Fruit fly (Drosophila melanogaster) whole organism, embryonic: ENCODE data around the gene Tengl1.

ENCODE experiments used
- Asciz ChIP-seq: fragments of 200-800 bp; sonication (Bioruptor generic); optimal IDR thresholded peaks from 2 replicates; lab custom pipeline; 2017; ENCODE audit warnings: missing biosample characterization, mild to moderate bottlenecking, missing genetic modification characterization, missing genetic modification reagents
- CG10654 ChIP-seq: fragments of 200-800 bp; sonication (Bioruptor generic); optimal IDR thresholded peaks from 2 replicates; lab custom pipeline; 2016; ENCODE audit warnings: missing biosample characterization, missing genetic modification characterization
- CG10959 ChIP-seq: fragments of 200-800 bp; sonication (Bioruptor generic); IDR thresholded peaks from 2 replicates; pipeline ENCODE4 v1.3.6; 2022; ENCODE audit warnings: missing biosample characterization, missing genetic modification characterization
- CG13123 ChIP-seq: fragments of 200-800 bp; sonication (Bioruptor generic); optimal IDR thresholded peaks from 2 replicates; lab custom pipeline; 2016; ENCODE audit warnings: missing biosample characterization, missing genetic modification characterization
- CG13424 ChIP-seq: fragments of 200-800 bp; sonication (Bioruptor generic); optimal IDR thresholded peaks from 2 replicates; lab custom pipeline; 2019; ENCODE audit warnings: missing biosample characterization, mild to moderate bottlenecking, missing genetic modification characterization, moderate library complexity
- CG15696 ChIP-seq: fragments of 200-800 bp; sonication (Bioruptor generic); optimal IDR thresholded peaks from 2 replicates; lab custom pipeline; 2019; ENCODE audit warnings: missing biosample characterization, mild to moderate bottlenecking, missing genetic modification characterization, moderate library complexity
- CG1603 ChIP-seq: fragments of 200-800 bp; sonication (Bioruptor generic); optimal IDR thresholded peaks from 2 replicates; lab custom pipeline; 2019; ENCODE audit warnings: missing biosample characterization, mild to moderate bottlenecking, missing genetic modification characterization, moderate library complexity
- CG1647 ChIP-seq: fragments of 200-800 bp; sonication (Bioruptor generic); optimal IDR thresholded peaks from 3 replicates; lab custom pipeline; 2016; ENCODE audit warnings: missing biosample characterization, missing genetic modification characterization
- CG17568 ChIP-seq: fragments of 200-800 bp; sonication (Bioruptor generic); optimal IDR thresholded peaks from 2 replicates; lab custom pipeline; 2018; ENCODE audit warnings: missing biosample characterization, mild to moderate bottlenecking, missing genetic modification characterization, moderate library complexity
- CG17829 ChIP-seq: fragments of 200-800 bp; optimal IDR thresholded peaks from 2 replicates; lab custom pipeline; 2019; ENCODE audit warnings: missing biosample characterization, mild to moderate bottlenecking, missing genetic modification characterization, moderate library complexity
- CG18764 ChIP-seq: fragments of 200-800 bp; sonication (Bioruptor generic); optimal IDR thresholded peaks from 3 replicates; lab custom pipeline; 2016; ENCODE audit warnings: missing biosample characterization, missing genetic modification characterization
- CG30403 ChIP-seq: fragments of 200-800 bp; sonication (Bioruptor generic); optimal IDR thresholded peaks from 3 replicates; lab custom pipeline; 2016; ENCODE audit warnings: missing biosample characterization, missing genetic modification characterization
- CG4424 ChIP-seq: fragments of 200-800 bp; sonication (Bioruptor generic); optimal IDR thresholded peaks from 3 replicates; lab custom pipeline; 2016; ENCODE audit warnings: missing biosample characterization, missing genetic modification characterization
- CG7839 ChIP-seq: fragments of 200-800 bp; sonication (Bioruptor generic); optimal IDR thresholded peaks from 3 replicates; lab custom pipeline; 2018; ENCODE audit warnings: missing biosample characterization, mild to moderate bottlenecking, missing genetic modification characterization, moderate library complexity
- CG8388 ChIP-seq: fragments of 200-800 bp; sonication (Bioruptor generic); optimal IDR thresholded peaks from 2 replicates; lab custom pipeline; 2019; ENCODE audit warnings: missing biosample characterization, mild to moderate bottlenecking, missing genetic modification characterization, moderate library complexity
- Camta ChIP-seq: fragments of 200-800 bp; sonication (Bioruptor generic); optimal IDR thresholded peaks from 2 replicates; lab custom pipeline; 2016; ENCODE audit warnings: missing biosample characterization, missing genetic modification characterization
- CoRest ChIP-seq: fragments of 200-800 bp; sonication (Bioruptor generic); optimal IDR thresholded peaks from 3 replicates; lab custom pipeline; 2018; ENCODE audit warnings: missing biosample characterization, mild to moderate bottlenecking, missing genetic modification characterization, moderate library complexity
- Dll ChIP-seq: fragments of 200-800 bp; sonication (Bioruptor generic); IDR thresholded peaks from 4 replicates; pipeline ENCODE4 v1.3.6; 2022; ENCODE audit warnings: missing biosample characterization, missing genetic modification characterization; ENCODE audit not compliant: partially characterized antibody
- Dref ChIP-seq: fragments of 200-800 bp; sonication (Bioruptor generic); IDR thresholded peaks from 2 replicates; pipeline ENCODE4 v1.3.6; 2022; ENCODE audit warnings: missing biosample characterization, missing genetic modification characterization
- Drgx ChIP-seq: fragments of 200-800 bp; sonication (Bioruptor generic); IDR thresholded peaks from 2 replicates; pipeline ENCODE4 v1.3.6; 2022; ENCODE audit warnings: missing biosample characterization, missing genetic modification characterization
- Fer2 ChIP-seq: fragments of 200-800 bp; sonication (Bioruptor generic); optimal IDR thresholded peaks from 2 replicates; lab custom pipeline; 2018; ENCODE audit warnings: missing biosample characterization, mild to moderate bottlenecking, missing genetic modification characterization, moderate library complexity
- HLHmδ ChIP-seq: fragments of 200-800 bp; sonication (Bioruptor generic); optimal IDR thresholded peaks from 2 replicates; lab custom pipeline; 2018; ENCODE audit warnings: missing biosample characterization, mild to moderate bottlenecking, missing genetic modification characterization, moderate library complexity
- Hey ChIP-seq: fragments of 200-800 bp; sonication (Bioruptor generic); optimal IDR thresholded peaks from 3 replicates; lab custom pipeline; 2018; ENCODE audit warnings: missing biosample characterization, mild to moderate bottlenecking, missing genetic modification characterization
- Hr78 ChIP-seq, 2 experiments: fragments of 200-800 bp in 1 of 2; fragments of >200 bp in 1 of 2; sonication (Bioruptor generic) in 1 of 2; optimal IDR thresholded peaks; 2 replicates each; lab custom pipeline; 2017 to 2019; ENCODE audit warnings: missing biosample characterization in 2 of 2, missing genetic modification characterization in 2 of 2, mild to moderate bottlenecking in 1 of 2, moderate library complexity in 1 of 2
- MESR4 ChIP-seq: fragments of 200-800 bp; sonication (Bioruptor generic); optimal IDR thresholded peaks from 2 replicates; lab custom pipeline; 2018; ENCODE audit warnings: missing biosample characterization, mild to moderate bottlenecking, missing genetic modification characterization, moderate library complexity
- Mad ChIP-seq: fragments of 200-800 bp; sonication (Bioruptor generic); optimal IDR thresholded peaks from 2 replicates; lab custom pipeline; 2016; ENCODE audit warnings: missing biosample characterization, missing genetic modification characterization
- Mes4 ChIP-seq: fragments of 200-800 bp; sonication (Bioruptor generic); optimal IDR thresholded peaks from 2 replicates; lab custom pipeline; 2016; ENCODE audit warnings: missing biosample characterization, missing genetic modification characterization
- Xbp1 ChIP-seq: fragments of 200-800 bp; sonication (Bioruptor generic); optimal IDR thresholded peaks from 3 replicates; lab custom pipeline; 2016; ENCODE audit warnings: missing biosample characterization, mild to moderate bottlenecking, missing genetic modification characterization
- cg ChIP-seq: fragments of 200-800 bp; sonication (Bioruptor generic); optimal IDR thresholded peaks from 3 replicates; lab custom pipeline; 2019; ENCODE audit warnings: missing biosample characterization, mild to moderate bottlenecking, missing genetic modification characterization, moderate library complexity
- corto ChIP-seq: fragments of 200-800 bp; sonication (Bioruptor generic); optimal IDR thresholded peaks from 2 replicates; lab custom pipeline; 2016; ENCODE audit warnings: missing biosample characterization, mild to moderate bottlenecking, missing genetic modification characterization, moderate library complexity
- croc ChIP-seq: fragments of 200-800 bp; sonication (Bioruptor generic); conservative IDR thresholded peaks from 3 replicates; pipeline ENCODE4 v1.3.6; 2022; ENCODE audit warnings: missing biosample characterization, missing genetic modification characterization
- crp ChIP-seq, 2 experiments: fragments of 200-800 bp; sonication (Bioruptor generic); optimal IDR thresholded peaks; 2 replicates in 1 of 2; 3 replicates in 1 of 2; lab custom pipeline; 2017; ENCODE audit warnings: missing biosample characterization in 2 of 2, missing genetic modification characterization in 2 of 2, mild to moderate bottlenecking in 1 of 2, moderate library complexity in 1 of 2
- danr ChIP-seq: fragments of 200-800 bp; sonication (Bioruptor generic); IDR thresholded peaks from 2 replicates; pipeline ENCODE4 v1.3.6; 2022; ENCODE audit warnings: missing biosample characterization, missing genetic modification characterization
- disco-r ChIP-seq: fragments of 200-800 bp; sonication (Bioruptor generic); optimal IDR thresholded peaks from 2 replicates; lab custom pipeline; 2016; ENCODE audit warnings: missing biosample characterization, missing genetic modification characterization
- exex ChIP-seq: fragments of 200-800 bp; sonication (Bioruptor generic); optimal IDR thresholded peaks from 4 replicates; lab custom pipeline; 2018; ENCODE audit warnings: missing biosample characterization, mild to moderate bottlenecking, missing genetic modification characterization, moderate library complexity
- fd3F ChIP-seq: fragments of 200-800 bp; sonication (Bioruptor generic); optimal IDR thresholded peaks from 2 replicates; lab custom pipeline; 2018; ENCODE audit warnings: missing biosample characterization, mild to moderate bottlenecking, missing genetic modification characterization, moderate library complexity
- grn ChIP-seq: fragments of 200-800 bp; sonication (Bioruptor generic); optimal IDR thresholded peaks from 3 replicates; lab custom pipeline; 2017; ENCODE audit warnings: missing biosample characterization, missing genetic modification characterization
- lov ChIP-seq, 2 experiments: fragments of 200-800 bp in 1 of 2; fragments of >200 bp in 1 of 2; sonication (Bioruptor generic) in 1 of 2; IDR thresholded peaks in 1 of 2; optimal IDR thresholded peaks in 1 of 2; 2 replicates in 1 of 2; 3 replicates in 1 of 2; pipeline versions ENCODE4 v1.3.6 to Lab custom; 2017 to 2022; ENCODE audit warnings: missing biosample characterization in 1 of 2, missing genetic modification characterization in 1 of 2
- nerfin-1 ChIP-seq: fragments of 200-800 bp; sonication (Bioruptor generic); optimal IDR thresholded peaks from 3 replicates; lab custom pipeline; 2019; ENCODE audit warnings: missing biosample characterization, mild to moderate bottlenecking, missing genetic modification characterization, moderate library complexity
- oc ChIP-seq: fragments of 200-800 bp; sonication (Bioruptor generic); optimal IDR thresholded peaks from 2 replicates; lab custom pipeline; 2018; ENCODE audit warnings: missing biosample characterization, mild to moderate bottlenecking, missing genetic modification characterization, moderate library complexity
- odd ChIP-seq: fragments of 200-800 bp; sonication (Bioruptor generic); optimal IDR thresholded peaks from 2 replicates; lab custom pipeline; 2017; ENCODE audit warnings: missing biosample characterization, mild to moderate bottlenecking, missing genetic modification characterization
- pum ChIP-seq: fragments of 200-800 bp; sonication (Bioruptor generic); optimal IDR thresholded peaks from 2 replicates; lab custom pipeline; 2016; ENCODE audit warnings: missing biosample characterization, missing genetic modification characterization
- run ChIP-seq: fragments of 200-800 bp; sonication (Bioruptor generic); optimal IDR thresholded peaks from 3 replicates; lab custom pipeline; 2018; ENCODE audit warnings: missing biosample characterization, mild to moderate bottlenecking, missing genetic modification characterization
- slbo ChIP-seq: fragments of 200-800 bp; sonication (Bioruptor generic); IDR thresholded peaks from 2 replicates; pipeline ENCODE4 v1.3.6; 2022; ENCODE audit warnings: missing biosample characterization, missing genetic modification characterization
- slou ChIP-seq: fragments of 200-800 bp; sonication (Bioruptor generic); optimal IDR thresholded peaks from 3 replicates; lab custom pipeline; 2016; ENCODE audit warnings: missing biosample characterization, missing genetic modification characterization
- vnd ChIP-seq: fragments of 200-800 bp; sonication (Bioruptor generic); IDR thresholded peaks from 3 replicates; pipeline ENCODE4 v1.3.6; 2022; ENCODE audit warnings: missing biosample characterization, missing genetic modification characterization; ENCODE audit not compliant: partially characterized antibody
- wek ChIP-seq: fragments of 200-800 bp; sonication (Bioruptor generic); optimal IDR thresholded peaks from 3 replicates; lab custom pipeline; 2018; ENCODE audit warnings: missing biosample characterization, mild to moderate bottlenecking, missing genetic modification characterization, moderate library complexity

Gene Tengl1

DNA sequence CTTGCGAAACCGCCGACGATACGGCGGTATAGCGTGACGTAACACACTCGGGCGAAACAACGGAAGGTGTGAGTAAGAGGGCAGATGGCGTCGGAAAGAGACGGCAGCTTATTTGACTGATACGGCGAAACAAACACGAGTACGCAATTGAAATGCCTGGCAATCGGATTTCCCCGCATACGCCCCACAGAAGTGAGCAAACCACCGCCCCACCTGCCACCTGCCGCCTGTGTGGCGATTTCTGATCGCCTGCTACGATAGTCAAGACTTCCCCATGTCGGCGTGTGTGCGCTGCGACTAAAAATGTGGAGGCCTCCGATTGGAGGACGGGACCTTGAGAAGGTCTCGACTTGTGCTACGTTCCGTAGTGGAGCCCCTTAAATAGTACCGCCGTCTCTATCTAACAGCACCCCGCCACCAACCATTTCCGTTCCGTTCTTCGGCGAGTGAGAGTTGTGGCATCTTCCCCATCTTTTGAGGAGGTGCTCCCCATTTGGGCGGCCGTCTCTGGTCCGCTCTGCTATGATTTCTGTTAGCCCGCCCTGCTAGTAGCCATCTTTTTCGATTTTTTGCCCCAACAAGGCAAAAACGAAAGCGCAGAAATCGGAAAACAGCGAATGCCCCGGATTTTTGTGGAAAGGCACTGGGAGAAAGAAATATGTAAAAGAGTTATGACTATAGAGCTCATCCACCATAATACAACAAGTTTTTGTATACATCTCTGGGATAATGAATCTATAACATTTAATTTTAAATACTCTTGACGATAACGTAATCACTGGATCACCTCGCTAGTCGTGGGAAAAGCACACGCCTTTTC is 41.6 kb downstream of the Tengl1 start (continued):
- peak; percentile 59 for TF ChIP-seq disco-r (GFP tag; lab: Kevin White, UChicago)
- TF ChIP-seq Mes4 (GFP tag; lab: Kevin White, UChicago) = peak; percentile 85
- peak; percentile 76 for TF ChIP-seq Mad (GFP tag; lab: Kevin White, UChicago)
- peak; percentile 32 for TF ChIP-seq wek (GFP tag; lab: Kevin White, UChicago)
- TF ChIP-seq CG30403 = peak; percentile 91
- TF ChIP-seq CG10654 (GFP tag; lab: Kevin White, UChicago) = peak; percentile 81
- TF ChIP-seq CoRest (tag; lab: Kevin White, UChicago) = peak; percentile 86
- TF ChIP-seq CG13123 = peak; percentile 65
- TF ChIP-seq nerfin-1 = peak; percentile 47
- TF ChIP-seq slbo (GFP tag; lab: Robert Waterston, UW) = no peak
- TF ChIP-seq crp (GFP tag; optimal IDR thresholded peaks at IDR 0.05; lab: Kevin White, UChicago) = peak in 1 of 2 experiments; percentile 29
- TF ChIP-seq CG17568 (GFP tag; lab: Kevin White, UChicago) = peak; percentile 77
- peak; percentile 81 for TF ChIP-seq CG18764
- TF ChIP-seq Hey (tag; lab: Kevin White, UChicago) = peak; percentile 93
- no peak for TF ChIP-seq Dll (GFP tag; lab: Robert Waterston, UW)
- peak; percentile 87 for TF ChIP-seq Asciz (GFP tag; lab: Kevin White, UChicago)
- peak; percentile 95 for TF ChIP-seq CG1603 (tag; lab: Kevin White, UChicago)
- TF ChIP-seq Drgx = no peak
- peak; percentile 46 for TF ChIP-seq fd3F (GFP tag; lab: Kevin White, UChicago)
- no peak for TF ChIP-seq slou (GFP tag; lab: Kevin White, UChicago)
- peak; percentile 84 for TF ChIP-seq CG17829
- peak; percentile 25 for TF ChIP-seq CG15696
- TF ChIP-seq run (tag; lab: Kevin White, UChicago) = peak; percentile 72
- peak; percentile 87 for TF ChIP-seq pum (GFP tag; lab: Kevin White, UChicago)
- peak; percentile 9 for TF ChIP-seq MESR4 (GFP tag; lab: Kevin White, UChicago)
- TF ChIP-seq CG13424 (tag; lab: Kevin White, UChicago) = peak; percentile 76
- TF ChIP-seq Dref (GFP tag; lab: Robert Waterston, UW) = no peak
- TF ChIP-seq Hr78 (GFP tag; optimal IDR thresholded peaks at IDR 0.05; lab: Kevin White, UChicago) = peak in 1 of 2 experiments; percentile 66
- TF ChIP-seq Camta = peak; percentile 83
- TF ChIP-seq CG4424 (GFP tag; lab: Kevin White, UChicago) = peak; percentile 89
- peak; percentile 36 for TF ChIP-seq exex (tag; lab: Kevin White, UChicago)
- TF ChIP-seq croc (GFP tag; lab: Robert Waterston, UW) = peak; percentile 85
- no peak for TF ChIP-seq vnd (GFP tag; lab: Robert Waterston, UW)
- peak; percentile 89 for TF ChIP-seq CG7839 (tag; lab: Kevin White, UChicago)
- TF ChIP-seq CG10959 (GFP tag; lab: Robert Waterston, UW) = no peak
- TF ChIP-seq cg = peak; percentile 57
- peak; percentile 11 for TF ChIP-seq Fer2
- TF ChIP-seq oc (tag; lab: Kevin White, UChicago) = peak; percentile 88
- TF ChIP-seq danr (GFP tag; lab: Robert Waterston, UW) = no peak
- peak; percentile 96 for TF ChIP-seq corto (GFP tag; lab: Kevin White, UChicago)
- peak; percentile 78 for TF ChIP-seq grn (GFP tag; lab: Kevin White, UChicago)
- peak; percentile 43 for TF ChIP-seq odd (GFP tag; lab: Kevin White, UChicago)
- no peak for TF ChIP-seq lov (optimal IDR thresholded peaks at IDR 0.05; lab: Kevin White, UChicago)
- TF ChIP-seq lov (GFP tag; IDR thresholded peaks at IDR 0.05; lab: Robert Waterston, UW) = no peak
- peak; percentile 65 for TF ChIP-seq HLHmδ (GFP tag; lab: Kevin White, UChicago)
- peak; percentile 87 for TF ChIP-seq Xbp1 (GFP tag; lab: Kevin White, UChicago)
- peak; percentile 74 for TF ChIP-seq CG1647 (GFP tag; lab: Kevin White, UChicago)
- TF ChIP-seq CG8388 (GFP tag; lab: Kevin White, UChicago) = peak; percentile 86
